Fruit fly (Drosophila melanogaster) whole organism, wandering third instar larva: ENCODE data around the gene CG34453.

Experiments used
- Abd-B ChIP-seq: fragments of >200 bp; optimal IDR thresholded peaks from 2 replicates; lab custom pipeline; 2017; ENCODE audit warnings: missing biosample characterization, missing genetic modification characterization
- CG32264 ChIP-seq: fragments of 200-800 bp; sonication (Bioruptor generic); optimal IDR thresholded peaks from 2 replicates; lab custom pipeline; 2016; ENCODE audit warnings: missing biosample characterization, missing genetic modification characterization
- CG9705 ChIP-seq: fragments of 200-800 bp; sonication (Bioruptor generic); optimal IDR thresholded peaks from 2 replicates; lab custom pipeline; 2018; ENCODE audit warnings: missing biosample characterization, mild to moderate bottlenecking, missing genetic modification characterization
- CrebA ChIP-seq: fragments of 200-800 bp; sonication (Bioruptor generic); optimal IDR thresholded peaks from 2 replicates; lab custom pipeline; 2016; ENCODE audit warnings: missing biosample characterization, mild to moderate bottlenecking, missing genetic modification characterization, borderline replicate concordance
- Dfd ChIP-seq: fragments of >200 bp; optimal IDR thresholded peaks from 2 replicates; lab custom pipeline; 2017; ENCODE audit warnings: missing biosample characterization, missing genetic modification characterization
- Dif ChIP-seq: fragments of 200-275, 200-300 bp; sonication (Bioruptor generic); optimal IDR thresholded peaks from 2 replicates; lab custom pipeline; 2018; ENCODE audit warnings: missing biosample characterization, missing genetic modification characterization; ENCODE audit not compliant: partially characterized antibody
- HLH106 ChIP-seq: fragments of 200-800 bp; optimal IDR thresholded peaks from 3 replicates; lab custom pipeline; 2019; ENCODE audit warnings: missing biosample characterization, mild to moderate bottlenecking, missing genetic modification characterization, moderate library complexity
- Hnf4 ChIP-seq: fragments of 200-800 bp; sonication (Bioruptor generic); optimal IDR thresholded peaks from 2 replicates; lab custom pipeline; 2016; ENCODE audit warnings: missing biosample characterization, mild to moderate bottlenecking, missing genetic modification characterization
- Hr78 ChIP-seq: fragments of >200 bp; optimal IDR thresholded peaks from 2 replicates; lab custom pipeline; 2017; ENCODE audit warnings: missing biosample characterization, missing genetic modification characterization
- Hr83 ChIP-seq: fragments of 200-300 bp; sonication (Bioruptor generic); optimal IDR thresholded peaks from 2 replicates; lab custom pipeline; 2016; ENCODE audit warnings: missing biosample characterization, mild to moderate bottlenecking, missing genetic modification characterization, moderate library complexity; ENCODE audit not compliant: poor library complexity, severe bottlenecking
- Jra ChIP-seq: sonication (Bioruptor generic); optimal IDR thresholded peaks from 2 replicates; lab custom pipeline; 2016; ENCODE audit warnings: missing biosample characterization, missing genetic modification characterization
- Mio ChIP-seq: sonication (Bioruptor generic); optimal IDR thresholded peaks from 2 replicates; lab custom pipeline; 2016; ENCODE audit warnings: missing biosample characterization, missing genetic modification characterization
- OdsH ChIP-seq: fragments of 200-800 bp; sonication (Bioruptor generic); optimal IDR thresholded peaks from 2 replicates; lab custom pipeline; 2016; ENCODE audit warnings: missing biosample characterization, mild to moderate bottlenecking, missing genetic modification characterization
- Rel ChIP-seq, 2 experiments: fragments of 200-800 bp; sonication (Bioruptor generic) in 1 of 2; optimal IDR thresholded peaks; 2 replicates in 1 of 2; 3 replicates in 1 of 2; lab custom pipeline; 2016 to 2019; ENCODE audit warnings: mild to moderate bottlenecking in 2 of 2, missing biosample characterization in 2 of 2, missing genetic modification characterization in 2 of 2, moderate library complexity in 1 of 2
- Vsx2 ChIP-seq: fragments of 200-300, 225-300 bp; sonication (Bioruptor generic); optimal IDR thresholded peaks from 2 replicates; lab custom pipeline; 2018; ENCODE audit warnings: missing biosample characterization, missing genetic modification characterization; ENCODE audit not compliant: partially characterized antibody
- br ChIP-seq: fragments of 200-800 bp; sonication (Bioruptor generic); optimal IDR thresholded peaks from 2 replicates; lab custom pipeline; 2016; ENCODE audit warnings: missing biosample characterization, missing genetic modification characterization
- brk ChIP-seq: fragments of 200-800 bp; sonication (Bioruptor generic); optimal IDR thresholded peaks from 2 replicates; lab custom pipeline; 2016; ENCODE audit warnings: missing biosample characterization, mild to moderate bottlenecking, missing genetic modification characterization
- dl ChIP-seq, 2 experiments: fragments of 175-275, 200-275 bp in 1 of 2; fragments of 200-275 bp in 1 of 2; sonication (Bioruptor generic); optimal IDR thresholded peaks; lab custom pipeline; 2018; ENCODE audit warnings: mild to moderate bottlenecking in 2 of 2, missing biosample characterization in 2 of 2, missing genetic modification characterization in 2 of 2, moderate library complexity in 2 of 2; ENCODE audit not compliant: partially characterized antibody in 2 of 2, insufficient read depth in 1 of 2
- dmrt93B ChIP-seq: fragments of 200-800 bp; sonication (Bioruptor generic); optimal IDR thresholded peaks from 2 replicates; lab custom pipeline; 2018; ENCODE audit warnings: missing biosample characterization, mild to moderate bottlenecking, missing genetic modification characterization
- ey ChIP-seq: fragments of 200-800 bp; sonication (Bioruptor generic); optimal IDR thresholded peaks from 2 replicates; lab custom pipeline; 2016; ENCODE audit warnings: missing biosample characterization, missing genetic modification characterization
- foxo ChIP-seq, 2 experiments: fragments of 200-800 bp; sonication (Bioruptor generic); optimal IDR thresholded peaks; 2 replicates in 1 of 2; 3 replicates in 1 of 2; lab custom pipeline; 2016 to 2017; ENCODE audit warnings: missing biosample characterization in 2 of 2, missing genetic modification characterization in 2 of 2
- fru ChIP-seq: fragments of 200-800 bp; sonication (Bioruptor generic); optimal IDR thresholded peaks from 3 replicates; lab custom pipeline; 2016; ENCODE audit warnings: missing biosample characterization, mild to moderate bottlenecking, missing genetic modification characterization
- jim ChIP-seq: fragments of 175-275, 200-325 bp; sonication (Bioruptor generic); optimal IDR thresholded peaks from 2 replicates; lab custom pipeline; 2016; ENCODE audit warnings: missing biosample characterization, mild to moderate bottlenecking, missing genetic modification characterization
- pan ChIP-seq: fragments of >200 bp; optimal IDR thresholded peaks from 2 replicates; lab custom pipeline; 2017
- rgr ChIP-seq: fragments of 200-800 bp; sonication (Bioruptor generic); optimal IDR thresholded peaks from 3 replicates; lab custom pipeline; 2016; ENCODE audit warnings: missing biosample characterization, mild to moderate bottlenecking, missing genetic modification characterization
- sage ChIP-seq: fragments of 200-800 bp; sonication (Bioruptor generic); optimal IDR thresholded peaks from 2 replicates; lab custom pipeline; 2016; ENCODE audit warnings: missing biosample characterization, mild to moderate bottlenecking, missing genetic modification characterization
- sv ChIP-seq: fragments of 200-800 bp; sonication (Bioruptor generic); optimal IDR thresholded peaks from 3 replicates; lab custom pipeline; 2016; ENCODE audit warnings: missing biosample characterization, missing genetic modification characterization
- tai ChIP-seq: sonication (Bioruptor generic); optimal IDR thresholded peaks from 2 replicates; lab custom pipeline; 2016; ENCODE audit warnings: missing biosample characterization, missing genetic modification characterization
- usp ChIP-seq: fragments of >200 bp; optimal IDR thresholded peaks from 2 replicates; lab custom pipeline; 2017; ENCODE audit warnings: missing biosample characterization, missing genetic modification characterization
- woc ChIP-seq: sonication (Bioruptor generic); optimal IDR thresholded peaks from 2 replicates; lab custom pipeline; 2016; ENCODE audit warnings: missing biosample characterization, mild to moderate bottlenecking, missing genetic modification characterization

CG34453 gene

dm6 chr3L:217480-218118 lies 15.6 kb downstream of the CG34453 start, which contains the start of gene CG13877:
Gene CG13877 (plus strand): TSS chr3L:218068.
- no peak for TF ChIP-seq OdsH (GFP tag; lab: Kevin White, UChicago)
- no peak for TF ChIP-seq br
- no peak for TF ChIP-seq sage
- TF ChIP-seq jim (GFP tag; lab: Kevin White, UChicago): no peak
- no peak for TF ChIP-seq CG32264
- TF ChIP-seq CG9705 (GFP tag; lab: Kevin White, UChicago): no peak
- TF ChIP-seq woc (GFP tag; lab: Kevin White, UChicago): no peak
- TF ChIP-seq CrebA (GFP tag; lab: Kevin White, UChicago): no peak
- no peak for TF ChIP-seq Mio (GFP tag; lab: Kevin White, UChicago)
- TF ChIP-seq tai (GFP tag; lab: Kevin White, UChicago): no peak
- TF ChIP-seq brk (GFP tag; lab: Kevin White, UChicago): no peak
- no peak for TF ChIP-seq Dfd (GFP tag; lab: Kevin White, UChicago)
- no peak for TF ChIP-seq pan (lab: Kevin White, UChicago)
- no peak for TF ChIP-seq Dif (GFP tag; lab: Kevin White, UChicago)
- TF ChIP-seq Hr78 (GFP tag; lab: Kevin White, UChicago): no peak
- TF ChIP-seq dmrt93B: no peak
- TF ChIP-seq Vsx2 (GFP tag; lab: Kevin White, UChicago): no peak
- no peak for TF ChIP-seq Jra (GFP tag; lab: Kevin White, UChicago)
- TF ChIP-seq sv (GFP tag; lab: Kevin White, UChicago): no peak
- no peak for TF ChIP-seq Rel (GFP tag; optimal IDR thresholded peaks at IDR 0.05; lab: Kevin White, UChicago)
- TF ChIP-seq Rel (tag; optimal IDR thresholded peaks at IDR 0.05; lab: Kevin White, UChicago): no peak

- no peak for TF ChIP-seq woc (GFP tag; lab: Kevin White, UChicago)
- no peak for TF ChIP-seq Jra (GFP tag; lab: Kevin White, UChicago)
- no peak for TF ChIP-seq brk (GFP tag; lab: Kevin White, UChicago)
- TF ChIP-seq CrebA (GFP tag; lab: Kevin White, UChicago): no peak
- TF ChIP-seq dl (GFP tag; optimal IDR thresholded peaks at IDR 0.05; lab: Kevin White, UChicago; ENCODE audit: insufficient read depth in 1 of 2, partially characterized antibody in 2 of 2): no peak
- no peak for TF ChIP-seq Abd-B (GFP tag; lab: Kevin White, UChicago)
- TF ChIP-seq Hnf4 (GFP tag; lab: Kevin White, UChicago): no peak
- TF ChIP-seq sv (GFP tag; lab: Kevin White, UChicago): no peak
- no peak for TF ChIP-seq foxo (GFP tag; optimal IDR thresholded peaks at IDR 0.05; lab: Kevin White, UChicago)
- no peak for TF ChIP-seq Dif (GFP tag; lab: Kevin White, UChicago)
- no peak for TF ChIP-seq dmrt93B
Measured at dm6 chr3L:216325-216724, 16.8 kb downstream of the CG34453 start, which contains the start of gene Kaz1-ORFB. Gene Kaz1-ORFB (plus strand): TSS chr3L:216625.

DNA sequence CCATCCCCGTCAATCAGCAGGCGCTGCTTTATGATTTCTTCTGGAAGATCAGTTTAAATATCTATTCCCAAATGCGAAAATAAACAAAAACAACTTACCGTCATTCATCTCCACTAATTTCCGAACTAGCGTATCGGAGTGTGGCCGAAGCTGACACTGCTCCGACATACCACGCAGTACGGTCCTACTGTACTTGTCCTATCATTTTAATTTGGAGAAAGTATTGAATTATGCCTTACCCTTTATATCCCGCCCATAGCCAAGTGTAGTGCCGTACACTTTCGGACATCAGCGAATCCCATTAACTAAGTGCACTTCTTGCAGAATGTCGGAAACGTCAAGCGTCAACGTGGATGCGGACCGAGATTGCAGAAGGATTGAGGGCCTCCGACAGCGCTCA lies 20.6 kb downstream of the CG34453 start, which contains the start of the genes thoc7 and Dis3l2:
Gene thoc7, minus strand, starts transcription at position 168 of the 400 bp plus-strand sequence.
Gene Dis3l2, plus strand, starts transcription at position 190 of the 400 bp plus-strand sequence.
- TF ChIP-seq Dfd (GFP tag; lab: Kevin White, UChicago): no peak
- no peak for TF ChIP-seq Hr78 (GFP tag; lab: Kevin White, UChicago)
- no peak for TF ChIP-seq dmrt93B
- TF ChIP-seq Abd-B (GFP tag; lab: Kevin White, UChicago): no peak
- TF ChIP-seq OdsH (GFP tag; lab: Kevin White, UChicago): no peak
- TF ChIP-seq ey (GFP tag; lab: Kevin White, UChicago): no peak
- TF ChIP-seq fru (GFP tag; lab: Kevin White, UChicago): no peak
- no peak for TF ChIP-seq CrebA (GFP tag; lab: Kevin White, UChicago)
- no peak for TF ChIP-seq Rel (GFP tag; optimal IDR thresholded peaks at IDR 0.05; lab: Kevin White, UChicago)
- TF ChIP-seq Rel (tag; optimal IDR thresholded peaks at IDR 0.05; lab: Kevin White, UChicago): no peak
- TF ChIP-seq CG9705 (GFP tag; lab: Kevin White, UChicago): no peak
- TF ChIP-seq Hr83 (GFP tag; lab: Kevin White, UChicago): no peak
- no peak for TF ChIP-seq woc (GFP tag; lab: Kevin White, UChicago)
- TF ChIP-seq rgr (GFP tag; lab: Kevin White, UChicago): no peak
- TF ChIP-seq brk (GFP tag; lab: Kevin White, UChicago): no peak
- TF ChIP-seq HLH106 (tag; lab: Kevin White, UChicago): no peak
- no peak for TF ChIP-seq usp (GFP tag; lab: Kevin White, UChicago)
- no peak for TF ChIP-seq sv (GFP tag; lab: Kevin White, UChicago)
- no peak for TF ChIP-seq tai (GFP tag; lab: Kevin White, UChicago)
